Fruit fly (Drosophila melanogaster) Kc167 (cell line): ENCODE results near the gene Nfs1.

Experiments used
- Myc ChIP-seq: fragments of >200 bp; optimal IDR thresholded peaks from 2 replicates; lab custom pipeline; 2017; ENCODE audit warnings: missing external identifiers
- Sin3A ChIP-seq: fragments of >200 bp; optimal IDR thresholded peaks from 2 replicates; lab custom pipeline; 2018; ENCODE audit warnings: missing external identifiers
- h ChIP-seq: fragments of >200 bp; optimal IDR thresholded peaks from 3 replicates; lab custom pipeline; 2018; ENCODE audit warnings: missing external identifiers
- insv ChIP-seq: fragments of >200 bp; optimal IDR thresholded peaks from 3 replicates; lab custom pipeline; 2018; ENCODE audit warnings: missing external identifiers
- psq ChIP-seq: fragments of >200 bp; optimal IDR thresholded peaks from 2 replicates; lab custom pipeline; 2017; ENCODE audit warnings: missing external identifiers
- ttk ChIP-seq: sonication (Bioruptor generic); optimal IDR thresholded peaks from 2 replicates; lab custom pipeline; 2017; ENCODE audit warnings: missing external identifiers

DNA sequence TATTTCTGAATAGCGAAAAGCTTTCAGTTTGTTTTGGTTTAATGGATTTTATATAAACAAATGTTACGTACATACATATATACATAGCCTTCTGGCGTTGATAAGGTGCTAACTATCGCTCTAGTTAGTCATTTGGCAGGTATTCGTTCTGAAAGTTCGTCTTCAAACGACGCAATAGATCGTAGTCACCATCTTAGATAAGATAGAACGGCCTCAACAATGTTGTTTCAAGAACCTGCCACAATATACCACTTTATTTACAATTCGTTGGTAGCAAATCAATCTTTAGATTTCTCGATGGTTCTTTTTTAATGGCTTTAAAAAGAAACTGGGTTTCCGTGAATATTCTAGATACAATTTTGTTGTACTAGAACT, 47.4 kb downstream of the Nfs1 start:
- TF ChIP-seq psq (no peak), ttk (lab: Kevin White, UChicago) (no peak), Sin3A (lab: Kevin White, UChicago) (no peak), h (no peak), insv (lab: Kevin White, UChicago) (no peak), Myc (lab: Kevin White, UChicago) (no peak)
